Worm (Caenorhabditis elegans) whole organism, L1 larva: ENCODE measurements around the gene W03B1.9.

Experiments used
- Y116A8C.19 ChIP-seq: sonication (generic microtip); optimal IDR thresholded peaks from 2 replicates; lab custom pipeline; 2016; ENCODE audit warnings: missing compliant biosample characterization, missing genetic modification characterization, borderline replicate concordance
- aha-1 ChIP-seq: fragments of 150-350 bp; optimal IDR thresholded peaks from 2 replicates; lab custom pipeline; 2014; ENCODE audit warnings: missing biosample characterization, missing genetic modification characterization
- aly-2 ChIP-seq: fragments of 150-350 bp; optimal IDR thresholded peaks from 2 replicates; lab custom pipeline; 2014; ENCODE audit warnings: missing biosample characterization, missing genetic modification characterization
- ces-1 ChIP-seq: fragments of 150-350 bp; optimal IDR thresholded peaks from 2 replicates; lab custom pipeline; 2014; ENCODE audit warnings: missing biosample characterization, missing genetic modification reagents, missing genetic modification characterization
- dpl-1 ChIP-seq, 3 experiments: fragments of 150-350 bp in 2 of 3; sonication (generic microtip) in 1 of 3; optimal IDR thresholded peaks; 2 replicates each; lab custom pipeline; 2014 to 2017; ENCODE audit warnings: missing biosample characterization in 3 of 3, missing genetic modification characterization in 3 of 3, missing genetic modification reagents in 3 of 3
- efl-1 ChIP-seq, 4 experiments: fragments of 150-350 bp; optimal IDR thresholded peaks in 3 of 4; peaks in 1 of 4; 1 replicate in 1 of 4; 2 replicates in 3 of 4; lab custom pipeline; 2014; ENCODE audit warnings: missing biosample characterization in 2 of 4, missing genetic modification characterization in 2 of 4, missing genetic modification reagents in 2 of 4
- egl-13 ChIP-seq: sonication (generic microtip); optimal IDR thresholded peaks from 2 replicates; lab custom pipeline; 2016; ENCODE audit warnings: missing genotype, missing genetic modification reagents, missing genetic modification characterization, missing compliant biosample characterization
- elt-2 ChIP-seq: sonication (generic microtip); optimal IDR thresholded peaks from 2 replicates; lab custom pipeline; 2016; ENCODE audit warnings: missing genetic modification characterization, mild to moderate bottlenecking, inconsistent platforms, missing compliant biosample characterization, missing genetic modification reagents
- elt-3 ChIP-seq, 6 experiments: fragments of 150-350 bp in 1 of 6; sonication (generic microtip); optimal IDR thresholded peaks; 2 replicates each; lab custom pipeline; 2017 to 2018; ENCODE audit warnings: missing biosample characterization in 6 of 6, missing genetic modification characterization in 6 of 6, inconsistent platforms in 1 of 6
- fkh-10 ChIP-seq: sonication (generic microtip); optimal IDR thresholded peaks from 2 replicates; lab custom pipeline; 2017; ENCODE audit warnings: missing biosample characterization, missing genetic modification reagents, missing genetic modification characterization
- fos-1 ChIP-seq: fragments of 150-350 bp; optimal IDR thresholded peaks from 2 replicates; lab custom pipeline; 2014; ENCODE audit warnings: missing biosample characterization, missing genetic modification characterization
- grh-1 ChIP-seq: fragments of 200-800 bp; sonication (Bioruptor generic); IDR thresholded peaks from 2 replicates; pipeline ENCODE4 v1.3.6; 2022; ENCODE audit warnings: missing genetic modification reagents, missing genetic modification characterization, missing compliant biosample characterization
- irx-1 ChIP-seq: sonication (generic microtip); optimal IDR thresholded peaks from 2 replicates; lab custom pipeline; 2016; ENCODE audit warnings: missing genetic modification characterization, missing compliant biosample characterization
- isw-1 ChIP-seq: fragments of 200-800 bp; sonication (Bioruptor generic); IDR thresholded peaks from 2 replicates; pipeline ENCODE4 v1.3.6; 2022; ENCODE audit warnings: missing genetic modification characterization, missing compliant biosample characterization
- lin-14 ChIP-seq: fragments of 200-800 bp; sonication (Bioruptor generic); optimal IDR thresholded peaks from 2 replicates; lab custom pipeline; 2018; ENCODE audit warnings: mild to moderate bottlenecking, missing genetic modification characterization, moderate library complexity, missing compliant biosample characterization
- lin-35 ChIP-seq, 2 experiments: fragments of 150-350 bp; optimal IDR thresholded peaks; 2 replicates each; lab custom pipeline; 2014; ENCODE audit warnings: missing biosample characterization in 2 of 2, missing genetic modification characterization in 2 of 2, missing genetic modification reagents in 2 of 2
- lin-39 ChIP-seq: fragments of 150-350 bp; optimal IDR thresholded peaks from 2 replicates; lab custom pipeline; 2014; ENCODE audit warnings: missing biosample characterization, missing genetic modification reagents, missing genetic modification characterization
- lir-3 ChIP-seq: sonication (generic microtip); optimal IDR thresholded peaks from 2 replicates; lab custom pipeline; 2016; ENCODE audit warnings: mild to moderate bottlenecking, missing genetic modification characterization, moderate library complexity, missing compliant biosample characterization; ENCODE audit not compliant: poor library complexity
- lsy-2 ChIP-seq, 2 experiments: fragments of 150-350 bp; optimal IDR thresholded peaks; 2 replicates each; lab custom pipeline; 2014; ENCODE audit warnings: missing biosample characterization in 2 of 2, missing genetic modification characterization in 2 of 2
- nhr-71 ChIP-seq: sonication (generic microtip); optimal IDR thresholded peaks from 2 replicates; lab custom pipeline; 2016; ENCODE audit warnings: mild to moderate bottlenecking, missing genetic modification characterization, moderate library complexity, missing compliant biosample characterization
- nhr-76 ChIP-seq: sonication (generic microtip); optimal IDR thresholded peaks from 2 replicates; lab custom pipeline; 2017; ENCODE audit warnings: missing biosample characterization, missing genetic modification characterization
- nhr-84 ChIP-seq: sonication (generic microtip); optimal IDR thresholded peaks from 2 replicates; lab custom pipeline; 2017; ENCODE audit warnings: missing biosample characterization, missing genetic modification characterization
- nhr-85 ChIP-seq: sonication (generic microtip); peaks from one replicate; lab custom pipeline; 2016; ENCODE audit warnings: missing genetic modification characterization, inconsistent platforms, missing compliant biosample characterization
- pqm-1 ChIP-seq: sonication (generic microtip); optimal IDR thresholded peaks from 3 replicates; lab custom pipeline; 2017; ENCODE audit warnings: missing biosample characterization, missing genetic modification characterization
- snpc-4 ChIP-seq: fragments of 150-350 bp; optimal IDR thresholded peaks from 2 replicates; lab custom pipeline; 2014; ENCODE audit warnings: missing biosample characterization, missing genetic modification characterization
- snu-23 ChIP-seq: sonication (generic microtip); optimal IDR thresholded peaks from 2 replicates; lab custom pipeline; 2016; ENCODE audit warnings: missing genetic modification characterization, missing compliant biosample characterization
- sptf-1 ChIP-seq: fragments of 150-350 bp; optimal IDR thresholded peaks from 2 replicates; lab custom pipeline; 2014; ENCODE audit warnings: missing biosample characterization, missing genetic modification characterization
- sup-37 ChIP-seq: fragments of 200-800 bp; sonication (Bioruptor generic); optimal IDR thresholded peaks from 2 replicates; lab custom pipeline; 2018; ENCODE audit warnings: mild to moderate bottlenecking, missing genetic modification characterization, missing compliant biosample characterization
- unc-130 ChIP-seq: fragments of 150-350 bp; optimal IDR thresholded peaks from 2 replicates; lab custom pipeline; 2017; ENCODE audit warnings: missing biosample characterization, missing genetic modification characterization, inconsistent platforms
- unc-30 ChIP-seq: sonication (generic microtip); optimal IDR thresholded peaks from 2 replicates; lab custom pipeline; 2017; ENCODE audit warnings: missing biosample characterization, missing genetic modification characterization
- unc-62 ChIP-seq: fragments of 150-350 bp; optimal IDR thresholded peaks from 2 replicates; lab custom pipeline; 2014; ENCODE audit warnings: missing biosample characterization, missing genetic modification reagents, missing genetic modification characterization
- vab-15 ChIP-seq: sonication (generic microtip); optimal IDR thresholded peaks from 2 replicates; lab custom pipeline; 2017; ENCODE audit warnings: missing genotype, mild to moderate bottlenecking, missing genetic modification characterization, missing compliant biosample characterization

The W03B1.9 gene

ce11 chrIV:4316813-4317408 lies 39.9 kb downstream of the W03B1.9 start, which contains the start of gene Y24D9B.1:
Gene Y24D9B.1, plus strand, starts transcription at chrIV:4317358.
- TF ChIP-seq vab-15 (tag; lab: Kevin White, UChicago) (no peak), sptf-1 (tag; lab: Kevin White, UChicago) (no peak), nhr-85 (no peak), pqm-1 (tag; lab: Kevin White, UChicago) (no peak), fkh-10 (GFP tag; lab: Kevin White, UChicago) (no peak), Y116A8C.19 (tag; lab: Kevin White, UChicago) (no peak), lir-3 (tag; lab: Kevin White, UChicago) (no peak), nhr-76 (tag; lab: Kevin White, UChicago) (no peak), lsy-2 (tag; optimal IDR thresholded peaks at IDR 0.05; lab: Kevin White, UChicago) (no peak), fos-1 (no peak), unc-130 (tag; lab: Kevin White, UChicago) (no peak), lin-35 (GFP tag; optimal IDR thresholded peaks at IDR 0.05; lab: Kevin White, UChicago) (no peak), irx-1 (no peak)

- no peak for TF ChIP-seq aha-1 (tag; lab: Kevin White, UChicago)
- no peak for TF ChIP-seq egl-13 (tag; lab: Kevin White, UChicago)
- peak in 1 of 2 experiments; percentile 22 for TF ChIP-seq lsy-2 (tag; optimal IDR thresholded peaks at IDR 0.05; lab: Kevin White, UChicago)
- peak in 1 of 2 experiments; percentile 27 for TF ChIP-seq efl-1 (optimal IDR thresholded peaks at IDR 0.05; lab: Kevin White, UChicago)
- TF ChIP-seq efl-1 (GFP tag; optimal IDR thresholded peaks at IDR 0.05 in 1 of 2; lab: Kevin White, UChicago) = peak in 1 of 2 experiments; percentile 34
Measured at ce11 chrIV:4307227-4307946, 49.4 kb downstream of the W03B1.9 start, which contains the start of gene set-9. Gene set-9, plus strand, starts transcription at chrIV:4307896.

DNA sequence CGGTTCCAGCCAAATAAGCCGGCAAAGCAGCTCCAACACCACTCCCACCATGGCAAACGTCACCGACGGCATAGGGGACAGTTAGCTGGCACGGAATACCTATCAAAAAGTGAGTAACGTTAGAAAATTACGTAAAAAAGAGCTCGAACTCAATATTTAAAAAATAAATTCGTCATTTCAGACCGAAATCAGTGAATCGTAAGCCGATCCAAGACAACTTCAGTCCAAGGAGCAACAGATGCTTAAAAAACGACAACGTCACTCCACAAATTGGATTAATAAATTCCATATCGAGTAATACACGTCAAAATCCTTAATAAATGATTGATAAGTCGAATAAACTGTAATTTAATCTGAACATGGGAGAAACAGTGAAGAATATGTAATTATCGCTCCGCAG lies 50.5 kb downstream of the W03B1.9 start:
- TF ChIP-seq irx-1 (no peak), Y116A8C.19 (tag; lab: Kevin White, UChicago) (no peak), elt-2 (tag; lab: Kevin White, UChicago) (no peak), isw-1 (GFP tag; lab: Robert Waterston, UW) (no peak), nhr-71 (no peak), nhr-84 (no peak), snu-23 (no peak), grh-1 (GFP tag; lab: Robert Waterston, UW) (no peak), efl-1 (optimal IDR thresholded peaks at IDR 0.05; lab: Kevin White, UChicago) (no peak), efl-1 (GFP tag; optimal IDR thresholded peaks at IDR 0.05 in 1 of 2; lab: Kevin White, UChicago) (no peak), snpc-4 (tag; lab: Kevin White, UChicago) (no peak), aly-2 (tag; lab: Kevin White, UChicago) (no peak), fkh-10 (GFP tag; lab: Kevin White, UChicago) (no peak), sup-37 (GFP tag; lab: Kevin White, UChicago) (no peak), lin-39 (tag; lab: Kevin White, UChicago) (no peak), ces-1 (no peak), unc-30 (no peak), elt-3 (tag; optimal IDR thresholded peaks at IDR 0.05; lab: Kevin White, UChicago) (no peak), dpl-1 (GFP tag; optimal IDR thresholded peaks at IDR 0.05; lab: Kevin White, UChicago) (no peak), lin-14 (GFP tag; lab: Kevin White, UChicago) (no peak), unc-62 (GFP tag; lab: Kevin White, UChicago) (no peak)
- TF ChIP-seq, all 84 proteins: peak for 0
